Fruit fly (Drosophila melanogaster) whole organism, wandering third instar larva: ENCODE measurements around the gene CG44001.

Experiments
- CrebA ChIP-seq: fragments of 200-800 bp; sonication (Bioruptor generic); optimal IDR thresholded peaks from 2 replicates; lab custom pipeline; 2016; ENCODE audit warnings: missing biosample characterization, mild to moderate bottlenecking, missing genetic modification characterization, borderline replicate concordance
- Dfd ChIP-seq: fragments of >200 bp; optimal IDR thresholded peaks from 2 replicates; lab custom pipeline; 2017; ENCODE audit warnings: missing biosample characterization, missing genetic modification characterization
- Myc ChIP-seq: fragments of >200 bp; optimal IDR thresholded peaks from 2 replicates; lab custom pipeline; 2017
- br ChIP-seq: fragments of 200-800 bp; sonication (Bioruptor generic); optimal IDR thresholded peaks from 2 replicates; lab custom pipeline; 2016; ENCODE audit warnings: missing biosample characterization, missing genetic modification characterization
- brk ChIP-seq: fragments of 200-800 bp; sonication (Bioruptor generic); optimal IDR thresholded peaks from 2 replicates; lab custom pipeline; 2016; ENCODE audit warnings: missing biosample characterization, mild to moderate bottlenecking, missing genetic modification characterization
- h ChIP-seq: fragments of 200-800 bp; sonication (Bioruptor generic); optimal IDR thresholded peaks from 3 replicates; lab custom pipeline; 2016; ENCODE audit warnings: missing biosample characterization, mild to moderate bottlenecking, missing genetic modification characterization
- pan ChIP-seq: fragments of >200 bp; optimal IDR thresholded peaks from 2 replicates; lab custom pipeline; 2017
- sage ChIP-seq: fragments of 200-800 bp; sonication (Bioruptor generic); optimal IDR thresholded peaks from 2 replicates; lab custom pipeline; 2016; ENCODE audit warnings: missing biosample characterization, mild to moderate bottlenecking, missing genetic modification characterization
- woc ChIP-seq: sonication (Bioruptor generic); optimal IDR thresholded peaks from 2 replicates; lab custom pipeline; 2016; ENCODE audit warnings: missing biosample characterization, mild to moderate bottlenecking, missing genetic modification characterization

- TF ChIP-seq sage (GFP tag; lab: Kevin White, UChicago) (no peak), h (GFP tag; lab: Kevin White, UChicago) (no peak), br (GFP tag; lab: Kevin White, UChicago) (no peak), brk (no peak), CrebA (GFP tag; lab: Kevin White, UChicago) (no peak), Myc (lab: Kevin White, UChicago) (no peak), Dfd (no peak), pan (no peak), woc (no peak)
Measured at dm6 chr2L:5090352-5090751, 47.3 kb downstream of the CG44001 start.
